Worm (Caenorhabditis elegans) whole organism, L1 larva: Measurements from ENCODE around the gene T10C6.15.

Source experiments
- C04F5.9 ChIP-seq: sonication (generic microtip); optimal IDR thresholded peaks from 2 replicates; lab custom pipeline; 2016; ENCODE audit warnings: missing genetic modification characterization, missing compliant biosample characterization
- blmp-1 ChIP-seq: fragments of 150-350 bp; optimal IDR thresholded peaks from 2 replicates; lab custom pipeline; 2014; ENCODE audit warnings: missing biosample characterization, missing genetic modification characterization
- ceh-63 ChIP-seq: fragments of 200-800 bp; sonication (Bioruptor generic); optimal IDR thresholded peaks from 2 replicates; lab custom pipeline; 2018; ENCODE audit warnings: mild to moderate bottlenecking, missing genetic modification characterization, missing compliant biosample characterization
- ceh-82 ChIP-seq, 3 experiments: fragments of 150-350 bp in 1 of 3; sonication (generic microtip) in 2 of 3; optimal IDR thresholded peaks; 2 replicates each; lab custom pipeline; 2014 to 2017; ENCODE audit warnings: missing biosample characterization in 3 of 3, missing genetic modification characterization in 3 of 3
- dsc-1 ChIP-seq: sonication (generic microtip); optimal IDR thresholded peaks from 2 replicates; lab custom pipeline; 2016; ENCODE audit warnings: mild to moderate bottlenecking, missing genetic modification characterization, missing compliant biosample characterization
- efl-1 ChIP-seq, 4 experiments: fragments of 150-350 bp; optimal IDR thresholded peaks in 3 of 4; peaks in 1 of 4; 1 replicate in 1 of 4; 2 replicates in 3 of 4; lab custom pipeline; 2014; ENCODE audit warnings: missing biosample characterization in 2 of 4, missing genetic modification characterization in 2 of 4, missing genetic modification reagents in 2 of 4
- efl-3 ChIP-seq: fragments of 200-800 bp; sonication (Bioruptor generic); optimal IDR thresholded peaks from 2 replicates; lab custom pipeline; 2018; ENCODE audit warnings: mild to moderate bottlenecking, missing genetic modification characterization, missing compliant biosample characterization
- egl-13 ChIP-seq: sonication (generic microtip); optimal IDR thresholded peaks from 2 replicates; lab custom pipeline; 2016; ENCODE audit warnings: missing genotype, missing genetic modification reagents, missing genetic modification characterization, missing compliant biosample characterization
- elt-2 ChIP-seq: sonication (generic microtip); optimal IDR thresholded peaks from 2 replicates; lab custom pipeline; 2016; ENCODE audit warnings: missing genetic modification characterization, mild to moderate bottlenecking, inconsistent platforms, missing compliant biosample characterization, missing genetic modification reagents
- ets-5 ChIP-seq: fragments of 200-800 bp; sonication (Bioruptor generic); IDR thresholded peaks from 2 replicates; pipeline ENCODE4 v1.3.6; 2022; ENCODE audit warnings: missing genetic modification characterization, missing compliant biosample characterization
- fkh-4 ChIP-seq: sonication (generic microtip); optimal IDR thresholded peaks from 2 replicates; lab custom pipeline; 2016; ENCODE audit warnings: missing compliant biosample characterization, missing genetic modification characterization, borderline replicate concordance
- fos-1 ChIP-seq: fragments of 150-350 bp; optimal IDR thresholded peaks from 2 replicates; lab custom pipeline; 2014; ENCODE audit warnings: missing biosample characterization, missing genetic modification characterization
- hlh-17 ChIP-seq: fragments of 200-800 bp; sonication (Bioruptor generic); optimal IDR thresholded peaks from 2 replicates; lab custom pipeline; 2018; ENCODE audit warnings: missing genetic modification characterization, mild to moderate bottlenecking, missing compliant biosample characterization, moderate library complexity, borderline replicate concordance
- hlh-4 ChIP-seq: sonication (generic microtip); optimal IDR thresholded peaks from 2 replicates; lab custom pipeline; 2016; ENCODE audit warnings: mild to moderate bottlenecking, missing genetic modification characterization, missing compliant biosample characterization
- irx-1 ChIP-seq: sonication (generic microtip); optimal IDR thresholded peaks from 2 replicates; lab custom pipeline; 2016; ENCODE audit warnings: missing genetic modification characterization, missing compliant biosample characterization
- lin-14 ChIP-seq: fragments of 200-800 bp; sonication (Bioruptor generic); optimal IDR thresholded peaks from 2 replicates; lab custom pipeline; 2018; ENCODE audit warnings: mild to moderate bottlenecking, missing genetic modification characterization, moderate library complexity, missing compliant biosample characterization
- mdl-1 ChIP-seq, 2 experiments: fragments of 150-350 bp; optimal IDR thresholded peaks; 2 replicates each; lab custom pipeline; 2014 to 2017; ENCODE audit warnings: missing biosample characterization in 2 of 2, missing genetic modification characterization in 2 of 2, inconsistent platforms in 1 of 2
- mef-2 ChIP-seq: fragments of 150-350 bp; optimal IDR thresholded peaks from 2 replicates; lab custom pipeline; 2014; ENCODE audit warnings: missing biosample characterization, missing genetic modification characterization
- mep-1 ChIP-seq: fragments of 150-350 bp; optimal IDR thresholded peaks from 2 replicates; lab custom pipeline; 2014; ENCODE audit warnings: missing biosample characterization, missing genetic modification characterization
- nhr-11 ChIP-seq: fragments of 150-350 bp; optimal IDR thresholded peaks from 2 replicates; lab custom pipeline; 2014; ENCODE audit warnings: missing biosample characterization, missing genetic modification characterization
- nhr-12 ChIP-seq: sonication (generic microtip); optimal IDR thresholded peaks from 2 replicates; lab custom pipeline; 2017; ENCODE audit warnings: missing biosample characterization, missing genetic modification characterization
- nhr-19 ChIP-seq: fragments of 200-800 bp; sonication (Bioruptor generic); conservative IDR thresholded peaks from 2 replicates; pipeline ENCODE4 v1.3.6; 2022; ENCODE audit warnings: missing genetic modification characterization, missing compliant biosample characterization
- nhr-237 ChIP-seq: fragments of 150-350 bp; optimal IDR thresholded peaks from 2 replicates; lab custom pipeline; 2014; ENCODE audit warnings: missing biosample characterization, missing genetic modification characterization
- nhr-71 ChIP-seq: sonication (generic microtip); optimal IDR thresholded peaks from 2 replicates; lab custom pipeline; 2016; ENCODE audit warnings: mild to moderate bottlenecking, missing genetic modification characterization, moderate library complexity, missing compliant biosample characterization
- nhr-76 ChIP-seq: sonication (generic microtip); optimal IDR thresholded peaks from 2 replicates; lab custom pipeline; 2017; ENCODE audit warnings: missing biosample characterization, missing genetic modification characterization
- nhr-77 ChIP-seq: fragments of 150-350 bp; optimal IDR thresholded peaks from 2 replicates; lab custom pipeline; 2014; ENCODE audit warnings: missing biosample characterization, missing genetic modification characterization
- pag-3 ChIP-seq: sonication (generic microtip); optimal IDR thresholded peaks from 2 replicates; lab custom pipeline; 2017; ENCODE audit warnings: missing genetic modification characterization, mild to moderate bottlenecking, missing compliant biosample characterization, antibody characterized with exemption, borderline replicate concordance; ENCODE audit not compliant: insufficient read depth
- pax-3 ChIP-seq: fragments of 200-800 bp; sonication (Bioruptor generic); optimal IDR thresholded peaks from 2 replicates; lab custom pipeline; 2018; ENCODE audit warnings: mild to moderate bottlenecking, missing genetic modification characterization, moderate library complexity, missing compliant biosample characterization
- pqm-1 ChIP-seq: sonication (generic microtip); optimal IDR thresholded peaks from 3 replicates; lab custom pipeline; 2017; ENCODE audit warnings: missing biosample characterization, missing genetic modification characterization
- snpc-4 ChIP-seq: fragments of 150-350 bp; optimal IDR thresholded peaks from 2 replicates; lab custom pipeline; 2014; ENCODE audit warnings: missing biosample characterization, missing genetic modification characterization
- snu-23 ChIP-seq: sonication (generic microtip); optimal IDR thresholded peaks from 2 replicates; lab custom pipeline; 2016; ENCODE audit warnings: missing genetic modification characterization, missing compliant biosample characterization
- sox-4 ChIP-seq: sonication (generic microtip); optimal IDR thresholded peaks from 2 replicates; lab custom pipeline; 2016; ENCODE audit warnings: missing genetic modification characterization, missing compliant biosample characterization
- sup-37 ChIP-seq: fragments of 200-800 bp; sonication (Bioruptor generic); optimal IDR thresholded peaks from 2 replicates; lab custom pipeline; 2018; ENCODE audit warnings: mild to moderate bottlenecking, missing genetic modification characterization, missing compliant biosample characterization
- tbx-2 ChIP-seq: sonication (generic microtip); optimal IDR thresholded peaks from 2 replicates; lab custom pipeline; 2016; ENCODE audit warnings: missing genetic modification characterization, missing compliant biosample characterization
- tlp-1 ChIP-seq: fragments of 150-350 bp; optimal IDR thresholded peaks from 2 replicates; lab custom pipeline; 2014; ENCODE audit warnings: missing biosample characterization, missing genetic modification characterization
- unc-30 ChIP-seq: sonication (generic microtip); optimal IDR thresholded peaks from 2 replicates; lab custom pipeline; 2017; ENCODE audit warnings: missing biosample characterization, missing genetic modification characterization
- unc-86 ChIP-seq: sonication (generic microtip); optimal IDR thresholded peaks from 2 replicates; lab custom pipeline; 2016; ENCODE audit warnings: missing genetic modification characterization, missing compliant biosample characterization
- unc-98 ChIP-seq: fragments of 200-800 bp; sonication (Bioruptor generic); IDR thresholded peaks from 2 replicates; pipeline ENCODE4 v1.3.6; 2022; ENCODE audit warnings: missing genetic modification characterization, missing compliant biosample characterization
- vab-15 ChIP-seq: sonication (generic microtip); optimal IDR thresholded peaks from 2 replicates; lab custom pipeline; 2017; ENCODE audit warnings: missing genotype, mild to moderate bottlenecking, missing genetic modification characterization, missing compliant biosample characterization
- xbp-1 ChIP-seq: sonication (generic microtip); optimal IDR thresholded peaks from 2 replicates; lab custom pipeline; 2016; ENCODE audit warnings: missing genetic modification characterization, missing compliant biosample characterization
- zip-4 ChIP-seq: fragments of 200-800 bp; sonication (Bioruptor generic); optimal IDR thresholded peaks from 2 replicates; lab custom pipeline; 2018; ENCODE audit warnings: mild to moderate bottlenecking, missing genetic modification characterization, moderate library complexity, missing compliant biosample characterization
- ztf-4 ChIP-seq: fragments of 150-350 bp; optimal IDR thresholded peaks from 2 replicates; lab custom pipeline; 2014; ENCODE audit warnings: missing biosample characterization, missing genetic modification characterization

T10C6.15 gene

ce11 chrV:16000433-16000832 lies 45.3 kb downstream of the T10C6.15 start, which contains the start of gene nhr-50 (continued):
- peak; percentile 51 for TF ChIP-seq nhr-77 (tag; lab: Kevin White, UChicago)
- TF ChIP-seq ztf-4 (tag; lab: Kevin White, UChicago) = no peak
- no peak for TF ChIP-seq fkh-4 (tag; lab: Kevin White, UChicago)
- peak; percentile 36 for TF ChIP-seq pax-3
- TF ChIP-seq efl-3 (GFP tag; lab: Kevin White, UChicago) = no peak
- TF ChIP-seq vab-15 (tag; lab: Kevin White, UChicago) = no peak
- no peak for TF ChIP-seq dsc-1
- no peak for TF ChIP-seq unc-86 (tag; lab: Kevin White, UChicago)
- no peak; the same call in 1 of the 2 replicates for TF ChIP-seq nhr-19 (GFP tag; lab: Robert Waterston, UW)
- peak; percentile 81 for TF ChIP-seq nhr-71
- no peak for TF ChIP-seq tlp-1 (tag; lab: Kevin White, UChicago)
- TF ChIP-seq mef-2 (tag; lab: Kevin White, UChicago) = no peak
- TF ChIP-seq pag-3 (tag; lab: Kevin White, UChicago) = no peak
- peak; percentile 18 for TF ChIP-seq nhr-237
- TF ChIP-seq pqm-1 (tag; lab: Kevin White, UChicago) = no peak
- no peak for TF ChIP-seq C04F5.9 (tag; lab: Kevin White, UChicago)
- no peak for TF ChIP-seq ceh-63 (GFP tag; lab: Kevin White, UChicago)
- peak; percentile 88 for TF ChIP-seq blmp-1 (tag; lab: Kevin White, UChicago)
- TF ChIP-seq nhr-12 (tag; lab: Kevin White, UChicago) = no peak
- peak; percentile 25 for TF ChIP-seq mep-1 (tag; lab: Kevin White, UChicago)
- TF ChIP-seq xbp-1 (tag; lab: Kevin White, UChicago) = peak; percentile 17
- TF ChIP-seq sox-4 (tag; lab: Kevin White, UChicago) = peak; percentile 7
- TF ChIP-seq ceh-82 (tag; optimal IDR thresholded peaks at IDR 0.05; lab: Kevin White, UChicago) = peak in 2 of 3 experiments; percentile 16 to 49
- TF ChIP-seq egl-13 = no peak
- peak; percentile 83 for TF ChIP-seq elt-2
- peak; percentile 5 for TF ChIP-seq snpc-4
- TF ChIP-seq mdl-1 (tag; optimal IDR thresholded peaks at IDR 0.05; lab: Kevin White, UChicago) = peak in 1 of 2 experiments; percentile 53
- TF ChIP-seq ets-5 (GFP tag; lab: Robert Waterston, UW) = no peak
- TF ChIP-seq nhr-76 (tag; lab: Kevin White, UChicago) = no peak
- peak; percentile 91 for TF ChIP-seq fos-1
- TF ChIP-seq hlh-4 (tag; lab: Kevin White, UChicago) = peak; percentile 80
- no peak for TF ChIP-seq irx-1 (tag; lab: Kevin White, UChicago)
- TF ChIP-seq zip-4 = no peak
- TF ChIP-seq sup-37 (GFP tag; lab: Kevin White, UChicago) = no peak
- no peak for TF ChIP-seq nhr-11 (tag; lab: Kevin White, UChicago)
- TF ChIP-seq snu-23 (GFP tag; lab: Kevin White, UChicago) = peak; percentile 46
- peak; percentile 84 for TF ChIP-seq lin-14 (GFP tag; lab: Kevin White, UChicago)
- peak; percentile 11 for TF ChIP-seq tbx-2 (tag; lab: Kevin White, UChicago)
- no peak for TF ChIP-seq unc-98 (GFP tag; lab: Robert Waterston, UW)
- TF ChIP-seq unc-30 (tag; lab: Kevin White, UChicago) = no peak

ce11 chrV:15996655-15997186 lies 49.0 kb downstream of the T10C6.15 start, which contains the start of the genes C06C6.9 and C06C6.8:
Gene C06C6.9, minus strand, starts transcription at chrV:15996755.
Gene C06C6.8, plus strand, starts transcription at chrV:15997136.
- no peak for TF ChIP-seq hlh-17 (GFP tag; lab: Kevin White, UChicago)
- TF ChIP-seq efl-1 (optimal IDR thresholded peaks at IDR 0.05; lab: Kevin White, UChicago) = no peak
- TF ChIP-seq efl-1 (GFP tag; optimal IDR thresholded peaks at IDR 0.05 in 1 of 2; lab: Kevin White, UChicago) = peak in 1 of 2 experiments; percentile 70
- TF ChIP-seq nhr-19 (GFP tag; lab: Robert Waterston, UW) = no peak
- no peak for TF ChIP-seq irx-1 (tag; lab: Kevin White, UChicago)
